Worm (Caenorhabditis elegans) whole organism, L1 larva: ENCODE measurements around the gene ckr-2.
A peak's percentile ranks its signal among the peaks of the same experiment; 100 is the strongest.

Experiments used
- C04F5.9 ChIP-seq: sonication (generic microtip); optimal IDR thresholded peaks from 2 replicates; lab custom pipeline; 2016; ENCODE audit warnings: missing genetic modification characterization, missing compliant biosample characterization
- F16B12.6 ChIP-seq: fragments of 150-350 bp; optimal IDR thresholded peaks from 2 replicates; lab custom pipeline; 2014; ENCODE audit warnings: missing biosample characterization, missing genetic modification characterization
- alr-1 ChIP-seq: fragments of 200-800 bp; sonication (Bioruptor generic); optimal IDR thresholded peaks from 2 replicates; lab custom pipeline; 2018; ENCODE audit warnings: borderline replicate concordance, mild to moderate bottlenecking, missing genetic modification characterization, missing compliant biosample characterization
- aly-2 ChIP-seq: fragments of 150-350 bp; optimal IDR thresholded peaks from 2 replicates; lab custom pipeline; 2014; ENCODE audit warnings: missing biosample characterization, missing genetic modification characterization
- ama-1 ChIP-seq: fragments of 150-350 bp; optimal IDR thresholded peaks from 2 replicates; lab custom pipeline; 2014
- blmp-1 ChIP-seq: fragments of 150-350 bp; optimal IDR thresholded peaks from 2 replicates; lab custom pipeline; 2014; ENCODE audit warnings: missing biosample characterization, missing genetic modification characterization
- ceh-63 ChIP-seq: fragments of 200-800 bp; sonication (Bioruptor generic); optimal IDR thresholded peaks from 2 replicates; lab custom pipeline; 2018; ENCODE audit warnings: mild to moderate bottlenecking, missing genetic modification characterization, missing compliant biosample characterization
- ces-1 ChIP-seq: fragments of 150-350 bp; optimal IDR thresholded peaks from 2 replicates; lab custom pipeline; 2014; ENCODE audit warnings: missing biosample characterization, missing genetic modification reagents, missing genetic modification characterization
- dpl-1 ChIP-seq, 3 experiments: fragments of 150-350 bp in 2 of 3; sonication (generic microtip) in 1 of 3; optimal IDR thresholded peaks; 2 replicates each; lab custom pipeline; 2014 to 2017; ENCODE audit warnings: missing biosample characterization in 3 of 3, missing genetic modification characterization in 3 of 3, missing genetic modification reagents in 3 of 3
- dsc-1 ChIP-seq: sonication (generic microtip); optimal IDR thresholded peaks from 2 replicates; lab custom pipeline; 2016; ENCODE audit warnings: mild to moderate bottlenecking, missing genetic modification characterization, missing compliant biosample characterization
- efl-1 ChIP-seq, 4 experiments: fragments of 150-350 bp; optimal IDR thresholded peaks in 3 of 4; peaks in 1 of 4; 1 replicate in 1 of 4; 2 replicates in 3 of 4; lab custom pipeline; 2014; ENCODE audit warnings: missing biosample characterization in 2 of 4, missing genetic modification characterization in 2 of 4, missing genetic modification reagents in 2 of 4
- elt-2 ChIP-seq: sonication (generic microtip); optimal IDR thresholded peaks from 2 replicates; lab custom pipeline; 2016; ENCODE audit warnings: missing genetic modification characterization, mild to moderate bottlenecking, inconsistent platforms, missing compliant biosample characterization, missing genetic modification reagents
- elt-3 ChIP-seq, 6 experiments: fragments of 150-350 bp in 1 of 6; sonication (generic microtip); optimal IDR thresholded peaks; 2 replicates each; lab custom pipeline; 2017 to 2018; ENCODE audit warnings: missing biosample characterization in 6 of 6, missing genetic modification characterization in 6 of 6, inconsistent platforms in 1 of 6
- fkh-10 ChIP-seq: sonication (generic microtip); optimal IDR thresholded peaks from 2 replicates; lab custom pipeline; 2017; ENCODE audit warnings: missing biosample characterization, missing genetic modification reagents, missing genetic modification characterization
- fkh-4 ChIP-seq: sonication (generic microtip); optimal IDR thresholded peaks from 2 replicates; lab custom pipeline; 2016; ENCODE audit warnings: missing compliant biosample characterization, missing genetic modification characterization, borderline replicate concordance
- fkh-8 ChIP-seq: sonication (generic microtip); optimal IDR thresholded peaks from 2 replicates; lab custom pipeline; 2016; ENCODE audit warnings: mild to moderate bottlenecking, missing genetic modification characterization, missing compliant biosample characterization
- fos-1 ChIP-seq: fragments of 150-350 bp; optimal IDR thresholded peaks from 2 replicates; lab custom pipeline; 2014; ENCODE audit warnings: missing biosample characterization, missing genetic modification characterization
- isw-1 ChIP-seq: fragments of 200-800 bp; sonication (Bioruptor generic); IDR thresholded peaks from 2 replicates; pipeline ENCODE4 v1.3.6; 2022; ENCODE audit warnings: missing genetic modification characterization, missing compliant biosample characterization
- jun-1 ChIP-seq: fragments of 150-350 bp; optimal IDR thresholded peaks from 2 replicates; lab custom pipeline; 2014; ENCODE audit warnings: missing biosample characterization, missing genetic modification reagents, missing genetic modification characterization
- lsy-2 ChIP-seq, 2 experiments: fragments of 150-350 bp; optimal IDR thresholded peaks; 2 replicates each; lab custom pipeline; 2014; ENCODE audit warnings: missing biosample characterization in 2 of 2, missing genetic modification characterization in 2 of 2
- mdl-1 ChIP-seq, 2 experiments: fragments of 150-350 bp; optimal IDR thresholded peaks; 2 replicates each; lab custom pipeline; 2014 to 2017; ENCODE audit warnings: missing biosample characterization in 2 of 2, missing genetic modification characterization in 2 of 2, inconsistent platforms in 1 of 2
- mef-2 ChIP-seq: fragments of 150-350 bp; optimal IDR thresholded peaks from 2 replicates; lab custom pipeline; 2014; ENCODE audit warnings: missing biosample characterization, missing genetic modification characterization
- nhr-11 ChIP-seq: fragments of 150-350 bp; optimal IDR thresholded peaks from 2 replicates; lab custom pipeline; 2014; ENCODE audit warnings: missing biosample characterization, missing genetic modification characterization
- nhr-20 ChIP-seq: sonication (generic microtip); optimal IDR thresholded peaks from 2 replicates; lab custom pipeline; 2016; ENCODE audit warnings: mild to moderate bottlenecking, missing genetic modification characterization, missing compliant biosample characterization
- nhr-237 ChIP-seq: fragments of 150-350 bp; optimal IDR thresholded peaks from 2 replicates; lab custom pipeline; 2014; ENCODE audit warnings: missing biosample characterization, missing genetic modification characterization
- nhr-47 ChIP-seq: sonication (generic microtip); optimal IDR thresholded peaks from 2 replicates; lab custom pipeline; 2016; ENCODE audit warnings: mild to moderate bottlenecking, missing genetic modification characterization, moderate library complexity, missing compliant biosample characterization
- nhr-71 ChIP-seq: sonication (generic microtip); optimal IDR thresholded peaks from 2 replicates; lab custom pipeline; 2016; ENCODE audit warnings: mild to moderate bottlenecking, missing genetic modification characterization, moderate library complexity, missing compliant biosample characterization
- nhr-90 ChIP-seq: sonication (generic microtip); optimal IDR thresholded peaks from 2 replicates; lab custom pipeline; 2016; ENCODE audit warnings: mild to moderate bottlenecking, missing genetic modification characterization, missing compliant biosample characterization; ENCODE audit not compliant: poor library complexity
- pag-3 ChIP-seq: sonication (generic microtip); optimal IDR thresholded peaks from 2 replicates; lab custom pipeline; 2017; ENCODE audit warnings: missing genetic modification characterization, mild to moderate bottlenecking, missing compliant biosample characterization, antibody characterized with exemption, borderline replicate concordance; ENCODE audit not compliant: insufficient read depth
- pax-3 ChIP-seq: fragments of 200-800 bp; sonication (Bioruptor generic); optimal IDR thresholded peaks from 2 replicates; lab custom pipeline; 2018; ENCODE audit warnings: mild to moderate bottlenecking, missing genetic modification characterization, moderate library complexity, missing compliant biosample characterization
- pqm-1 ChIP-seq: sonication (generic microtip); optimal IDR thresholded peaks from 3 replicates; lab custom pipeline; 2017; ENCODE audit warnings: missing biosample characterization, missing genetic modification characterization
- sox-4 ChIP-seq: sonication (generic microtip); optimal IDR thresholded peaks from 2 replicates; lab custom pipeline; 2016; ENCODE audit warnings: missing genetic modification characterization, missing compliant biosample characterization
- sup-37 ChIP-seq: fragments of 200-800 bp; sonication (Bioruptor generic); optimal IDR thresholded peaks from 2 replicates; lab custom pipeline; 2018; ENCODE audit warnings: mild to moderate bottlenecking, missing genetic modification characterization, missing compliant biosample characterization
- tbx-2 ChIP-seq: sonication (generic microtip); optimal IDR thresholded peaks from 2 replicates; lab custom pipeline; 2016; ENCODE audit warnings: missing genetic modification characterization, missing compliant biosample characterization
- tlp-1 ChIP-seq: fragments of 150-350 bp; optimal IDR thresholded peaks from 2 replicates; lab custom pipeline; 2014; ENCODE audit warnings: missing biosample characterization, missing genetic modification characterization
- unc-30 ChIP-seq: sonication (generic microtip); optimal IDR thresholded peaks from 2 replicates; lab custom pipeline; 2017; ENCODE audit warnings: missing biosample characterization, missing genetic modification characterization
- unc-86 ChIP-seq: sonication (generic microtip); optimal IDR thresholded peaks from 2 replicates; lab custom pipeline; 2016; ENCODE audit warnings: missing genetic modification characterization, missing compliant biosample characterization
- vab-15 ChIP-seq: sonication (generic microtip); optimal IDR thresholded peaks from 2 replicates; lab custom pipeline; 2017; ENCODE audit warnings: missing genotype, mild to moderate bottlenecking, missing genetic modification characterization, missing compliant biosample characterization
- xbp-1 ChIP-seq: sonication (generic microtip); optimal IDR thresholded peaks from 2 replicates; lab custom pipeline; 2016; ENCODE audit warnings: missing genetic modification characterization, missing compliant biosample characterization
- zip-4 ChIP-seq: fragments of 200-800 bp; sonication (Bioruptor generic); optimal IDR thresholded peaks from 2 replicates; lab custom pipeline; 2018; ENCODE audit warnings: mild to moderate bottlenecking, missing genetic modification characterization, moderate library complexity, missing compliant biosample characterization
- ztf-4 ChIP-seq: fragments of 150-350 bp; optimal IDR thresholded peaks from 2 replicates; lab custom pipeline; 2014; ENCODE audit warnings: missing biosample characterization, missing genetic modification characterization

ckr-2 gene

DNA sequence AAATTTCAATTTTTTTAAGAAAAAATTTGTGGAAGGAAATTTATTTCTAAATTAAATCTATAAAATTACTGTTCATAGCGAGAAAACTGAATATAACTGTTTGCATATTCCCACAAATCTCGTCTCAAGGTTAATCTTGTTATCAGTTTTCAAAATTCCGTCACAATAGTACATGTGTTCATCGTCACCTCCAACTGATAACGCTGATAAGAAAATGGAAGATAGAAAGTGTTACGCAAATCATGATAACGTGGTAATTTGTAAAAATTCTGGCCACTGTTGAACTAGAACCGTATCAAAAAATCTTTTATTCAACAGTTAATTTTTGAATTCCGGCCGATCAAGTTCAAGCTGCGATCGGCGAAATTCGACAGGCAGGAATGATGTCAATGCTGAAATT is 32.0 kb upstream of the ckr-2 start:
- TF ChIP-seq pqm-1 (tag; lab: Kevin White, UChicago) (peak; percentile 65), efl-1 (optimal IDR thresholded peaks at IDR 0.05; lab: Kevin White, UChicago) (no peak), efl-1 (GFP tag; optimal IDR thresholded peaks at IDR 0.05 in 1 of 2; lab: Kevin White, UChicago) (peak in 1 of 2 experiments; percentile 27), dsc-1 (tag; lab: Kevin White, UChicago) (no peak), elt-2 (peak; percentile 87)

DNA sequence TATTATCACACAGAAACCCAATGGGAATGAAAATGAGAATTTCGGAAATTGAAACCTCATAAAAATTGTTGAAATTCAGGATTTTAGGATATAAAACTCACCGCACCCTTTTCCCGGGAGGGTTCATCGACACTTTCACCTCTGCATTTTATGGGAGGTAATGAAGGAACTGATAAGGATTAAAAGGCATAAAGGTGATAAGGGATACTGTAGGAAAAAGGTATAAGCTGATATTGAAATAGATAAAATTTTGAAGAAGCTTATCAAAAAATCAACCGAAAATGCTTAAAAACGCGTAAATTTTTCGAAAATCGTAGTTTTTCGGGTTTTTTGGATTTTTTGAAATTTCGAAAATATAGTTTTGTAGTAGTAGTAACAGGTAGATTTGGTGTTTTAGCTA is 29.1 kb upstream of the ckr-2 start:
- TF ChIP-seq fos-1 (tag; lab: Kevin White, UChicago) = no peak
- no peak for TF ChIP-seq nhr-90 (tag; lab: Kevin White, UChicago)
- peak; percentile 27 for TF ChIP-seq tlp-1
- peak; percentile 80 for TF ChIP-seq elt-2

DNA sequence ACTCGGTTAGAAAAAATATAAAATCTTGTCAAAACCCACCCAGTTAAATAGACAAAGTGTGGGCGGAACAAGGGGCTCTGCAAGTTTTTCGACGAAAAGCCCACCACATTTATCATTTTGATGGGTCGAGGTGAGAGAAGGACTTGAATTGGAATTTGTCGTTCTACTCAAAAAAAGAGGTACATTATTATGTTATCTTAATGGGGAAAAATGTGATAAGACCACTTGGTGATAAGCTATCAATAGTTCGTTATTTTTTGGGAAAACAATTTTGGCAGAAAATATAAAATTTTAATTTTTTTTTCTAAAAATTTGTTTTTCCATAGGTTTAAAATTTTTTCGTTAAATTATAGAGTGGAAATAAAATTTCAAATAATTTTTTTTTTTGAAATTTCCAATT is 28.4 kb upstream of the ckr-2 start:
- TF ChIP-seq tlp-1 (peak; percentile 47), elt-2 (peak; percentile 64), pqm-1 (tag; lab: Kevin White, UChicago) (peak; percentile 18), nhr-71 (no peak)

ce11 chrIII:2047907-2048306 is 26.5 kb upstream of the ckr-2 start, which contains the start of gene dpy-1:
dpy-1 (minus strand) TSS chrIII:2048007.
- TF ChIP-seq ztf-4 (tag; lab: Kevin White, UChicago) (no peak), elt-2 (peak; percentile 31)

- no peak for TF ChIP-seq nhr-237 (tag; lab: Kevin White, UChicago)
- TF ChIP-seq nhr-90 (tag; lab: Kevin White, UChicago) = peak; percentile 49
- TF ChIP-seq elt-2 = no peak
- TF ChIP-seq unc-30 = no peak
- TF ChIP-seq sup-37 = no peak
- TF ChIP-seq dpl-1 (GFP tag; optimal IDR thresholded peaks at IDR 0.05; lab: Kevin White, UChicago) = peak in 2 of 3 experiments; percentile 43 to 53
- no peak for TF ChIP-seq mdl-1 (tag; optimal IDR thresholded peaks at IDR 0.05; lab: Kevin White, UChicago)
- no peak for TF ChIP-seq fkh-4 (tag; lab: Kevin White, UChicago)
- TF ChIP-seq lsy-2 (tag; optimal IDR thresholded peaks at IDR 0.05; lab: Kevin White, UChicago) = peak; percentile 33 to 44
- no peak for TF ChIP-seq alr-1 (tag; lab: Kevin White, UChicago)
- TF ChIP-seq pax-3 (tag; lab: Kevin White, UChicago) = no peak
- TF ChIP-seq tbx-2 (tag; lab: Kevin White, UChicago) = no peak
- TF ChIP-seq zip-4 (GFP tag; lab: Kevin White, UChicago) = no peak
- TF ChIP-seq mef-2 (tag; lab: Kevin White, UChicago) = no peak
- no peak for TF ChIP-seq fkh-10 (GFP tag; lab: Kevin White, UChicago)
- TF ChIP-seq nhr-20 = peak; percentile 40
- TF ChIP-seq pqm-1 (tag; lab: Kevin White, UChicago) = no peak
- TF ChIP-seq efl-1 (optimal IDR thresholded peaks at IDR 0.05; lab: Kevin White, UChicago) = peak; percentile 2 to 39
- TF ChIP-seq efl-1 (GFP tag; optimal IDR thresholded peaks at IDR 0.05 in 1 of 2; lab: Kevin White, UChicago) = peak; percentile 8 to 95
- TF ChIP-seq nhr-11 = no peak
- peak; percentile 40 for TF ChIP-seq ceh-63 (GFP tag; lab: Kevin White, UChicago)
- TF ChIP-seq xbp-1 (tag; lab: Kevin White, UChicago) = peak; percentile 25
- no peak for TF ChIP-seq ces-1 (GFP tag; lab: Kevin White, UChicago)
- no peak for TF ChIP-seq isw-1 (GFP tag; lab: Robert Waterston, UW)
- no peak for TF ChIP-seq ama-1
- no peak for TF ChIP-seq fkh-8 (tag; lab: Kevin White, UChicago)
- TF ChIP-seq elt-3 (tag; optimal IDR thresholded peaks at IDR 0.05; lab: Kevin White, UChicago) = no peak
- TF ChIP-seq ztf-4 (tag; lab: Kevin White, UChicago) = no peak
- no peak for TF ChIP-seq vab-15
- no peak for TF ChIP-seq C04F5.9 (tag; lab: Kevin White, UChicago)
- TF ChIP-seq nhr-47 (tag; lab: Kevin White, UChicago) = peak; percentile 26
- TF ChIP-seq pag-3 (tag; lab: Kevin White, UChicago) = no peak
- TF ChIP-seq blmp-1 (tag; lab: Kevin White, UChicago) = no peak
- no peak for TF ChIP-seq F16B12.6 (tag; lab: Kevin White, UChicago)
- TF ChIP-seq unc-86 (tag; lab: Kevin White, UChicago) = no peak
- TF ChIP-seq jun-1 = no peak
- TF ChIP-seq sox-4 (tag; lab: Kevin White, UChicago) = no peak
- TF ChIP-seq aly-2 (tag; lab: Kevin White, UChicago) = no peak
Observed at ce11 chrIII:2032327-2033093, 11.1 kb upstream of the ckr-2 start.
